Worm (Caenorhabditis elegans): ENCODE measurements around the gene W07A12.4.

Gene W07A12.4

ce11 chrII:9137803-9138202 lies 8.3 kb upstream of the W07A12.4 start, which contains the start of gene C16D2.3:
C16D2.3 (plus strand) TSS chrII:9138103.
- TF ChIP-seq cnd-1 (tag; optimal IDR thresholded peaks at IDR 0.05) (no peak), nhr-76 (tag; optimal IDR thresholded peaks at IDR 0.05) (no peak), snpc-4 (tag; optimal IDR thresholded peaks at IDR 0.05) (no peak), hlh-1 (tag; optimal IDR thresholded peaks at IDR 0.05) (no peak), mep-1 (tag; optimal IDR thresholded peaks at IDR 0.05) (no peak), zip-8 (tag; optimal IDR thresholded peaks at IDR 0.05) (no peak), sptf-1 (tag; optimal IDR thresholded peaks at IDR 0.05) (no peak), unc-120 (tag; optimal IDR thresholded peaks at IDR 0.05; ENCODE audit: poor library complexity, severe bottlenecking) (no peak), ham-2 (GFP tag; optimal IDR thresholded peaks at IDR 0.05) (no peak), drap-1 (GFP tag; optimal IDR thresholded peaks at IDR 0.05) (no peak), elt-1 (tag; optimal IDR thresholded peaks at IDR 0.05; ENCODE audit: borderline replicate concordance, insufficient read depth) (no peak)

- TF ChIP-seq ceh-43 (GFP tag; optimal IDR thresholded peaks at IDR 0.05) (no peak), ces-1 (GFP tag; optimal IDR thresholded peaks at IDR 0.05) (no peak), flh-1 (GFP tag; optimal IDR thresholded peaks at IDR 0.05) (no peak), unc-39 (tag; optimal IDR thresholded peaks at IDR 0.05) (no peak), nhr-12 (tag; optimal IDR thresholded peaks at IDR 0.05) (no peak), elt-1 (tag; optimal IDR thresholded peaks at IDR 0.05; ENCODE audit: borderline replicate concordance, insufficient read depth) (no peak)
Observed at ce11 chrII:9139172-9139700, 6.8 kb upstream of the W07A12.4 start, which contains the start of gene Y9C2UA.1. Y9C2UA.1 (plus strand) TSS chrII:9139650.

ce11 chrII:9141110-9141509 lies 5.0 kb upstream of the W07A12.4 start:
- TF ChIP-seq ceh-43 (GFP tag; optimal IDR thresholded peaks at IDR 0.05) (no peak), hlh-1 (tag; optimal IDR thresholded peaks at IDR 0.05) (no peak), sem-2 (GFP tag; optimal IDR thresholded peaks at IDR 0.05) (no peak), pha-4 (tag; optimal IDR thresholded peaks at IDR 0.05) (no peak), nhr-237 (tag; optimal IDR thresholded peaks at IDR 0.05) (no peak), M03D4.4 (tag; optimal IDR thresholded peaks at IDR 0.05) (no peak), zip-8 (tag; optimal IDR thresholded peaks at IDR 0.05) (no peak), ztf-11 (tag; optimal IDR thresholded peaks at IDR 0.05) (no peak), elt-1 (tag; optimal IDR thresholded peaks at IDR 0.05; ENCODE audit: borderline replicate concordance, insufficient read depth) (no peak)

DNA sequence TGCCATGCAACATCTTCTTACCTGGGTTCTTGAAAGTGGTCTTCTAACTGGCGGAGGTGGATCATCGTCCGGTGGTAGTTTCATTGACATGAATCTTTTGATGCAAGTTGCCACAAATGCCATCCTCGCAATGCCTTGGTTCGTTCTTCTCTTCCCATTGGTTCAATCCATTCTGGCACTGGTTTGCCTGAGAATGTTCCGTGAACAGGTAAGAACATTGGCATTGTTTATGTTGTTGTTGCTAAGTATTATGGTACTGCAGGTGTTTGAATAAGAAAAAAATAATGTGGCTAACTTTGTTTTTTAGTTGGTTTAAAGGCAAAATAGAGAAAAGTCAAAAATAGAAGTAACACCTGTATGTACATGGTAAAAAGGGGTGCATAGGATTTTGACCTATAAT lies 2.3 kb upstream of the W07A12.4 start:
- no peak for TF ChIP-seq tbx-8 (GFP tag; optimal IDR thresholded peaks at IDR 0.05)
- TF ChIP-seq nhr-237 (tag; optimal IDR thresholded peaks at IDR 0.05): no peak
- TF ChIP-seq ham-2 (GFP tag; optimal IDR thresholded peaks at IDR 0.05): no peak
- TF ChIP-seq snpc-4 (tag; optimal IDR thresholded peaks at IDR 0.05): no peak
- TF ChIP-seq lin-32 (GFP tag; optimal IDR thresholded peaks at IDR 0.05): no peak
- TF ChIP-seq elt-1 (tag; optimal IDR thresholded peaks at IDR 0.05; ENCODE audit: borderline replicate concordance, insufficient read depth): no peak
- TF ChIP-seq hlh-1 (tag; optimal IDR thresholded peaks at IDR 0.05): no peak
- TF ChIP-seq nhr-76 (tag; optimal IDR thresholded peaks at IDR 0.05): no peak
- no peak for TF ChIP-seq nhr-12 (tag; optimal IDR thresholded peaks at IDR 0.05)
- no peak for TF ChIP-seq nhr-2 (tag; optimal IDR thresholded peaks at IDR 0.05)
- no peak for TF ChIP-seq nhr-28 (tag; optimal IDR thresholded peaks at IDR 0.05)
- no peak for TF ChIP-seq drap-1 (GFP tag; optimal IDR thresholded peaks at IDR 0.05)
- TF ChIP-seq lin-13 (tag; optimal IDR thresholded peaks at IDR 0.05): no peak
- TF ChIP-seq ceh-83 (GFP tag; optimal IDR thresholded peaks at IDR 0.05): no peak
- no peak for TF ChIP-seq cnd-1 (tag; optimal IDR thresholded peaks at IDR 0.05)
- no peak for TF ChIP-seq unc-120 (tag; optimal IDR thresholded peaks at IDR 0.05; ENCODE audit: poor library complexity, severe bottlenecking)
- no peak for TF ChIP-seq mep-1 (tag; optimal IDR thresholded peaks at IDR 0.05)
- TF ChIP-seq pha-4 (tag; optimal IDR thresholded peaks at IDR 0.05): no peak
- no peak for TF ChIP-seq mls-2 (tag; optimal IDR thresholded peaks at IDR 0.05)

DNA sequence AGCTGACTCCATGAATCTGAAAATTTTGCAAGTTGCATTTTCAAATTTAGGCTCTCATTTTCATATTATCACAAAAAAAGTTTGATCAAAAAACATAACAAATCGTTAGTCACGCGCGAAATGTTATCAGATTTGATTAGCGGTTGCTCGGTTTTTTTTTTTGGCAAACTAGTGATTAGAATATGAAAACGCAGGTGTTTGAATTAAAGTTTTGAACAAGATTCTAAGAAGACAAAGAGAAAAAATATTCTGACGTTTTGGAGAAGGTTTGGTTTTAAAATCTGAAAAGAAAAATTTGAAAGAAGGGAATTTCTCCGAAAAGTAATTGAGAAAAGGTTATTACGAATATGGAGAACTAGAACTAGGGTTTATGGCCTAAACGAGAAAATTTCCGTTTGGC lies 1.7 kb upstream of the W07A12.4 start:
- TF ChIP-seq unc-62 (GFP tag; optimal IDR thresholded peaks at IDR 0.05) (no peak), nhr-237 (tag; optimal IDR thresholded peaks at IDR 0.05) (no peak), nhr-76 (tag; optimal IDR thresholded peaks at IDR 0.05) (no peak), snpc-4 (tag; optimal IDR thresholded peaks at IDR 0.05) (no peak), mab-5 (tag; optimal IDR thresholded peaks at IDR 0.05) (no peak), pha-4 (tag; optimal IDR thresholded peaks at IDR 0.05) (no peak)
